Worm (Caenorhabditis elegans) whole organism, L4 larva: ENCODE measurements around the gene dyf-11.
A peak's percentile ranks its signal among the peaks of the same experiment; 100 is the strongest.

ENCODE experiments used
- F10B5.3 ChIP-seq: sonication (generic microtip); optimal IDR thresholded peaks from 2 replicates; lab custom pipeline; 2016; ENCODE audit warnings: mild to moderate bottlenecking, missing genetic modification characterization, missing compliant biosample characterization
- F44E2.7 ChIP-seq: fragments of 200-800 bp; sonication (Bioruptor generic); IDR thresholded peaks from 2 replicates; pipeline ENCODE4 v2.1.2; 2022; ENCODE audit warnings: missing genetic modification characterization, missing compliant biosample characterization
- F49E8.2 ChIP-seq: sonication (generic microtip); optimal IDR thresholded peaks from 2 replicates; lab custom pipeline; 2016; ENCODE audit warnings: missing compliant biosample characterization, mild to moderate bottlenecking, missing genetic modification characterization, borderline replicate concordance
- Y48G9A.11 ChIP-seq: fragments of 200-800 bp; sonication (Bioruptor generic); IDR thresholded peaks from 2 replicates; pipeline ENCODE4 v1.3.6; 2022; ENCODE audit warnings: missing genetic modification reagents, missing genetic modification characterization, missing compliant biosample characterization
- Y5F2A.4 ChIP-seq: fragments of 200-800 bp; sonication (Bioruptor generic); optimal IDR thresholded peaks from 2 replicates; lab custom pipeline; 2018; ENCODE audit warnings: mild to moderate bottlenecking, missing genetic modification characterization, missing compliant biosample characterization
- ZK546.5 ChIP-seq, 2 experiments: sonication (generic microtip); optimal IDR thresholded peaks; 2 replicates each; lab custom pipeline; 2017; ENCODE audit warnings: missing biosample characterization in 2 of 2, missing genetic modification characterization in 2 of 2
- arid-1 ChIP-seq: fragments of 200-800 bp; sonication (Bioruptor generic); conservative IDR thresholded peaks from 2 replicates; pipeline ENCODE4 v1.3.6; 2022; ENCODE audit warnings: missing genetic modification reagents, missing genetic modification characterization, missing compliant biosample characterization
- ceh-20 ChIP-seq: fragments of 200-800 bp; sonication (Bioruptor generic); IDR thresholded peaks from 2 replicates; pipeline ENCODE4 v1.3.6; 2022; ENCODE audit warnings: missing genetic modification reagents, missing genetic modification characterization, missing compliant biosample characterization
- ceh-62 ChIP-seq: sonication (generic microtip); optimal IDR thresholded peaks from 2 replicates; lab custom pipeline; 2017; ENCODE audit warnings: missing biosample characterization, missing genetic modification characterization
- ceh-82 ChIP-seq: sonication (generic microtip); optimal IDR thresholded peaks from 2 replicates; lab custom pipeline; 2017; ENCODE audit warnings: missing biosample characterization, missing genetic modification characterization
- ces-1 ChIP-seq: fragments of 150-350 bp; sonication (generic microtip); optimal IDR thresholded peaks from 4 replicates; lab custom pipeline; 2014; ENCODE audit warnings: missing biosample characterization, missing genetic modification reagents, missing genetic modification characterization
- daf-16 ChIP-seq, 3 experiments: sonication (generic microtip); optimal IDR thresholded peaks; 2 replicates each; lab custom pipeline; 2016 to 2017; ENCODE audit warnings: missing genetic modification characterization in 3 of 3, missing genetic modification reagents in 3 of 3, mild to moderate bottlenecking in 2 of 3, missing compliant biosample characterization in 2 of 3, missing biosample characterization in 1 of 3, moderate library complexity in 1 of 3
- daf-19 ChIP-seq: fragments of 200-800 bp; sonication (Bioruptor generic); conservative IDR thresholded peaks from 2 replicates; pipeline ENCODE4 v1.3.6; 2022; ENCODE audit warnings: missing genetic modification characterization, missing compliant biosample characterization
- dmd-9 ChIP-seq: fragments of 200-800 bp; sonication (Bioruptor generic); IDR thresholded peaks from 2 replicates; pipeline ENCODE4 v1.3.6; 2022; ENCODE audit warnings: missing genetic modification reagents, missing genetic modification characterization, missing compliant biosample characterization
- duxl-1 ChIP-seq: sonication (generic microtip); optimal IDR thresholded peaks from 2 replicates; lab custom pipeline; 2016; ENCODE audit warnings: mild to moderate bottlenecking, missing genetic modification characterization, moderate library complexity, missing compliant biosample characterization; ENCODE audit not compliant: poor library complexity
- dve-1 ChIP-seq: sonication (generic microtip); optimal IDR thresholded peaks from 2 replicates; lab custom pipeline; 2017; ENCODE audit warnings: antibody characterized with exemption, mild to moderate bottlenecking, missing genetic modification characterization, missing compliant biosample characterization; ENCODE audit not compliant: insufficient read depth
- egl-43 ChIP-seq: fragments of 200-800 bp; sonication (Bioruptor generic); IDR thresholded peaks from 2 replicates; pipeline ENCODE4 v1.3.6; 2022; ENCODE audit warnings: missing genetic modification reagents, missing genetic modification characterization, missing compliant biosample characterization
- fos-1 ChIP-seq: fragments of 150-350 bp; optimal IDR thresholded peaks from 2 replicates; lab custom pipeline; 2014; ENCODE audit warnings: missing biosample characterization, missing genetic modification characterization
- gei-8 ChIP-seq: fragments of 200-800 bp; sonication (Bioruptor generic); optimal IDR thresholded peaks from 2 replicates; lab custom pipeline; 2018; ENCODE audit warnings: mild to moderate bottlenecking, missing genetic modification characterization, missing compliant biosample characterization
- hlh-11 ChIP-seq: fragments of 200-800 bp; sonication (Bioruptor generic); optimal IDR thresholded peaks from 2 replicates; lab custom pipeline; 2018; ENCODE audit warnings: mild to moderate bottlenecking, missing genetic modification characterization, missing compliant biosample characterization
- hlh-30 ChIP-seq: sonication (generic microtip); optimal IDR thresholded peaks from 2 replicates; lab custom pipeline; 2017; ENCODE audit warnings: antibody characterized with exemption, mild to moderate bottlenecking, missing genetic modification characterization, missing compliant biosample characterization; ENCODE audit not compliant: insufficient read depth
- hmg-1.1 ChIP-seq: fragments of 200-800 bp; sonication (Bioruptor generic); IDR thresholded peaks from 2 replicates; pipeline ENCODE4 v1.3.6; 2022; ENCODE audit warnings: missing genetic modification reagents, missing genetic modification characterization, missing compliant biosample characterization
- jun-1 ChIP-seq: fragments of 150-350 bp; optimal IDR thresholded peaks from 2 replicates; lab custom pipeline; 2014; ENCODE audit warnings: missing biosample characterization, missing genetic modification reagents, missing genetic modification characterization
- lim-7 ChIP-seq: fragments of 200-800 bp; sonication (Bioruptor generic); IDR thresholded peaks from 2 replicates; pipeline ENCODE4 v1.3.6; 2022; ENCODE audit warnings: missing genetic modification characterization, missing compliant biosample characterization
- lin-1 ChIP-seq: fragments of 200-800 bp; sonication (Bioruptor generic); IDR thresholded peaks from 2 replicates; pipeline ENCODE4 v1.3.6; 2022; ENCODE audit warnings: missing genetic modification reagents, missing genetic modification characterization, missing compliant biosample characterization
- lin-13 ChIP-seq: fragments of 150-350 bp; optimal IDR thresholded peaks from 2 replicates; lab custom pipeline; 2014; ENCODE audit warnings: missing biosample characterization, missing genetic modification reagents, missing genetic modification characterization
- lin-38 ChIP-seq: fragments of 200-800 bp; sonication (Bioruptor generic); IDR thresholded peaks from 2 replicates; pipeline ENCODE4 v1.3.6; 2022; ENCODE audit warnings: missing genetic modification reagents, missing genetic modification characterization, missing compliant biosample characterization
- lin-39 ChIP-seq: fragments of 150-350 bp; optimal IDR thresholded peaks from 2 replicates; lab custom pipeline; 2014; ENCODE audit warnings: missing biosample characterization, missing genetic modification reagents, missing genetic modification characterization
- lir-3 ChIP-seq: sonication (generic microtip); optimal IDR thresholded peaks from 2 replicates; lab custom pipeline; 2016; ENCODE audit warnings: mild to moderate bottlenecking, missing genetic modification characterization, missing compliant biosample characterization
- mdl-1 ChIP-seq, 2 experiments: fragments of 150-350 bp in 1 of 2; sonication (generic microtip) in 1 of 2; optimal IDR thresholded peaks; 2 replicates each; lab custom pipeline; 2014 to 2017; ENCODE audit warnings: missing biosample characterization in 2 of 2, missing genetic modification characterization in 2 of 2
- mdt-29 ChIP-seq: fragments of 200-800 bp; sonication (Bioruptor generic); IDR thresholded peaks from 2 replicates; pipeline ENCODE4 v1.3.6; 2022; ENCODE audit warnings: missing genetic modification reagents, missing genetic modification characterization, missing compliant biosample characterization
- mxl-2 ChIP-seq: fragments of 200-800 bp; sonication (Bioruptor generic); conservative IDR thresholded peaks from 2 replicates; pipeline ENCODE4 v1.3.6; 2022; ENCODE audit warnings: missing genetic modification reagents, missing genetic modification characterization, missing compliant biosample characterization
- nhr-102 ChIP-seq: sonication (generic microtip); optimal IDR thresholded peaks from 2 replicates; lab custom pipeline; 2016; ENCODE audit warnings: mild to moderate bottlenecking, missing genetic modification characterization, moderate library complexity, missing compliant biosample characterization
- nhr-25 ChIP-seq: sonication (generic microtip); optimal IDR thresholded peaks from 2 replicates; lab custom pipeline; 2017; ENCODE audit warnings: missing genetic modification characterization, mild to moderate bottlenecking, missing compliant biosample characterization, antibody characterized with exemption, moderate library complexity, borderline replicate concordance; ENCODE audit not compliant: insufficient read depth
- nhr-28 ChIP-seq: fragments of 150-350 bp; optimal IDR thresholded peaks from 2 replicates; lab custom pipeline; 2014; ENCODE audit warnings: missing biosample characterization, missing genetic modification characterization
- nhr-76 ChIP-seq: fragments of 150-350 bp; optimal IDR thresholded peaks from 2 replicates; lab custom pipeline; 2014; ENCODE audit warnings: missing biosample characterization, missing genetic modification characterization
- pha-4 ChIP-seq, 2 experiments: fragments of 150-350 bp in 1 of 2; fragments of 200-800 bp in 1 of 2; sonication (Bioruptor generic) in 1 of 2; IDR thresholded peaks in 1 of 2; optimal IDR thresholded peaks in 1 of 2; 2 replicates each; pipeline versions ENCODE4 v1.3.6 to Lab custom; 2014 to 2022; ENCODE audit warnings: missing genetic modification characterization in 2 of 2, missing genetic modification reagents in 2 of 2, missing biosample characterization in 1 of 2, missing compliant biosample characterization in 1 of 2
- pqm-1 ChIP-seq: sonication (generic microtip); optimal IDR thresholded peaks from 2 replicates; lab custom pipeline; 2017; ENCODE audit warnings: missing biosample characterization, missing genetic modification characterization
- rbr-2 ChIP-seq: sonication (generic microtip); optimal IDR thresholded peaks from 2 replicates; lab custom pipeline; 2016; ENCODE audit warnings: missing genotype, missing genetic modification characterization, missing compliant biosample characterization
- set-16 ChIP-seq: fragments of 200-800 bp; sonication (Bioruptor generic); IDR thresholded peaks from 2 replicates; pipeline ENCODE4 v1.3.6; 2022; ENCODE audit warnings: missing genetic modification reagents, missing genetic modification characterization, missing compliant biosample characterization
- snpc-1.2 ChIP-seq: fragments of 200-800 bp; sonication (Bioruptor generic); IDR thresholded peaks from 2 replicates; pipeline ENCODE4 v1.3.6; 2022; ENCODE audit warnings: missing genetic modification reagents, missing genetic modification characterization, missing compliant biosample characterization
- spr-3 ChIP-seq: fragments of 200-800 bp; sonication (Bioruptor generic); optimal IDR thresholded peaks from 2 replicates; lab custom pipeline; 2018; ENCODE audit warnings: mild to moderate bottlenecking, missing genetic modification characterization, missing compliant biosample characterization
- tra-1 ChIP-seq: fragments of 200-800 bp; sonication (Bioruptor generic); IDR thresholded peaks from 2 replicates; pipeline ENCODE4 v1.3.6; 2022; ENCODE audit warnings: missing genetic modification reagents, missing genetic modification characterization, missing compliant biosample characterization
- unc-130 ChIP-seq: sonication (generic microtip); optimal IDR thresholded peaks from 2 replicates; lab custom pipeline; 2016; ENCODE audit warnings: missing genetic modification reagents, missing genetic modification characterization, missing compliant biosample characterization
- vab-7 ChIP-seq: fragments of 200-800 bp; sonication (Bioruptor generic); IDR thresholded peaks from 2 replicates; pipeline ENCODE4 v1.3.6; 2022; ENCODE audit warnings: missing genetic modification reagents, missing genetic modification characterization, missing compliant biosample characterization
- zfp-2 ChIP-seq: sonication (generic microtip); optimal IDR thresholded peaks from 2 replicates; lab custom pipeline; 2016; ENCODE audit warnings: mild to moderate bottlenecking, missing genetic modification characterization, missing compliant biosample characterization
- zfp-3 ChIP-seq: fragments of 200-800 bp; sonication (Bioruptor generic); conservative IDR thresholded peaks from 2 replicates; pipeline ENCODE4 v1.3.6; 2022; ENCODE audit warnings: missing genetic modification reagents, missing genetic modification characterization, missing compliant biosample characterization
- zip-11 ChIP-seq: fragments of 200-800 bp; sonication (Bioruptor generic); IDR thresholded peaks from 2 replicates; pipeline ENCODE4 v1.3.6; 2022; ENCODE audit warnings: missing genetic modification characterization, missing compliant biosample characterization
- ztf-7 ChIP-seq: fragments of 150-350 bp; optimal IDR thresholded peaks from 2 replicates; lab custom pipeline; 2014; ENCODE audit warnings: missing biosample characterization, missing genetic modification characterization

The dyf-11 gene

ce11 chrX:727737-728136, 35.8 kb upstream of the dyf-11 start (continued):
- no peak for TF ChIP-seq lin-13 (GFP tag; lab: Kevin White, UChicago)
- peak; percentile 81 for TF ChIP-seq hlh-30 (tag; lab: Kevin White, UChicago)
- TF ChIP-seq duxl-1 = peak; percentile 89
- 0 out of 2 replicates have a peak, but pooled peaks have one; percentile 13 for TF ChIP-seq zfp-3 (GFP tag; lab: Robert Waterston, UW)
- no peak for TF ChIP-seq zip-11 (GFP tag; lab: Robert Waterston, UW)
- no peak for TF ChIP-seq nhr-102
- TF ChIP-seq nhr-25 (tag; lab: Kevin White, UChicago) = peak; percentile 7
- no peak for TF ChIP-seq tra-1 (GFP tag; lab: Robert Waterston, UW)
- TF ChIP-seq ceh-82 (tag; lab: Kevin White, UChicago) = no peak
- TF ChIP-seq F44E2.7 (GFP tag; lab: Robert Waterston, UW) = no peak
- TF ChIP-seq ces-1 (GFP tag; lab: Kevin White, UChicago) = no peak
- TF ChIP-seq gei-8 (GFP tag; lab: Kevin White, UChicago) = no peak
- peak; percentile 69 for TF ChIP-seq jun-1
- TF ChIP-seq lin-1 (GFP tag; lab: Robert Waterston, UW) = peak; percentile 58; the same call in 1 of the 2 replicates
- TF ChIP-seq spr-3 (GFP tag; lab: Kevin White, UChicago) = no peak
- no peak for TF ChIP-seq fos-1 (tag; lab: Kevin White, UChicago)
- no peak for TF ChIP-seq nhr-76 (tag; lab: Kevin White, UChicago)
- peak; percentile 90 for TF ChIP-seq hlh-11 (tag; lab: Kevin White, UChicago)
- no peak for TF ChIP-seq Y48G9A.11 (GFP tag; lab: Robert Waterston, UW)
- TF ChIP-seq vab-7 (GFP tag; lab: Robert Waterston, UW) = no peak
- TF ChIP-seq snpc-1.2 (GFP tag; lab: Robert Waterston, UW) = no peak
- TF ChIP-seq daf-16 (GFP tag; optimal IDR thresholded peaks at IDR 0.05; lab: Kevin White, UChicago) = peak; percentile 20 to 27
- TF ChIP-seq daf-16 (tag; optimal IDR thresholded peaks at IDR 0.05; lab: Kevin White, UChicago) = peak; percentile 82
- TF ChIP-seq Y5F2A.4 (GFP tag; lab: Kevin White, UChicago) = no peak
- no peak for TF ChIP-seq zfp-2 (tag; lab: Kevin White, UChicago)
- no peak for TF ChIP-seq ceh-62
- no peak for TF ChIP-seq ztf-7 (tag; lab: Kevin White, UChicago)
- TF ChIP-seq dve-1 = peak; percentile 79
- no peak for TF ChIP-seq egl-43 (GFP tag; lab: Robert Waterston, UW)
- peak; percentile 79 for TF ChIP-seq nhr-28 (tag; lab: Kevin White, UChicago)
- no peak for TF ChIP-seq ZK546.5 (tag; optimal IDR thresholded peaks at IDR 0.05; lab: Kevin White, UChicago)
- peak; percentile 73 for TF ChIP-seq rbr-2 (tag; lab: Kevin White, UChicago)
- no peak for TF ChIP-seq unc-130 (GFP tag; lab: Kevin White, UChicago)
- TF ChIP-seq F10B5.3 (tag; lab: Kevin White, UChicago) = peak; percentile 84
- 0 out of 2 replicates have a peak, but pooled peaks have one; percentile 24 for TF ChIP-seq dmd-9 (GFP tag; lab: Robert Waterston, UW)
- 0 out of 2 replicates have a peak, but pooled peaks have one; percentile 54 for TF ChIP-seq ceh-20 (GFP tag; lab: Robert Waterston, UW)
- no peak for TF ChIP-seq mxl-2 (GFP tag; lab: Robert Waterston, UW)
- peak; percentile 18 for TF ChIP-seq lir-3 (tag; lab: Kevin White, UChicago)
- TF ChIP-seq set-16 (GFP tag; lab: Robert Waterston, UW) = no peak
- TF ChIP-seq pha-4 (GFP tag; IDR thresholded peaks at IDR 0.05; lab: Robert Waterston, UW) = 0 out of 2 replicates have a peak, but pooled peaks have one; percentile 21
- no peak for TF ChIP-seq pha-4 (tag; optimal IDR thresholded peaks at IDR 0.05; lab: Kevin White, UChicago)
- peak in 1 of 2 experiments; percentile 29 for TF ChIP-seq mdl-1 (tag; optimal IDR thresholded peaks at IDR 0.05; lab: Kevin White, UChicago)
- no peak for TF ChIP-seq lim-7
- peak; percentile 44 for TF ChIP-seq lin-38 (GFP tag; lab: Robert Waterston, UW)
- TF ChIP-seq lin-39 (tag; lab: Kevin White, UChicago) = no peak
- TF ChIP-seq pqm-1 = peak; percentile 22
- TF ChIP-seq hmg-1.1 (GFP tag; lab: Robert Waterston, UW) = peak; percentile 82
- TF ChIP-seq daf-19 (GFP tag; lab: Robert Waterston, UW) = no peak
- peak; percentile 55; the same call in 1 of the 2 replicates for TF ChIP-seq arid-1
- no peak for TF ChIP-seq F49E8.2 (tag; lab: Kevin White, UChicago)
- TF ChIP-seq mdt-29 (GFP tag; lab: Robert Waterston, UW) = no peak
